Fruit fly (Drosophila melanogaster): Measurements from ENCODE around the gene ssp2.

The ssp2 gene

dm6 chr3L:14001658-14002523 is 36.9 kb downstream of the ssp2 start, which contains the start of the genes Nprl3 and upSET:
Gene Nprl3, minus strand, starts transcription at chr3L:14001880.
Gene upSET, plus strand, starts transcription at chr3L:14002127.
- no peak for TF ChIP-seq pad (GFP tag; optimal IDR thresholded peaks at IDR 0.05)
- TF ChIP-seq CG11617 (GFP tag; optimal IDR thresholded peaks at IDR 0.05), result peak; percentile 36
- TF ChIP-seq CG7045 (GFP tag; optimal IDR thresholded peaks at IDR 0.05), result no peak
- no peak for TF ChIP-seq CG5204 (GFP tag; optimal IDR thresholded peaks at IDR 0.05)
- no peak for TF ChIP-seq tj (GFP tag; optimal IDR thresholded peaks at IDR 0.05)
- no peak for TF ChIP-seq Clk (GFP tag; optimal IDR thresholded peaks at IDR 0.05)
- no peak for TF ChIP-seq kay (GFP tag; ENCODE audit: borderline replicate concordance)
- no peak for TF ChIP-seq cnc (optimal IDR thresholded peaks at IDR 0.05)
- peak; percentile 13 for TF ChIP-seq CG12768 (GFP tag; optimal IDR thresholded peaks at IDR 0.05)
- TF ChIP-seq bab1 (GFP tag; optimal IDR thresholded peaks at IDR 0.05), result peak; percentile 7
- TF ChIP-seq Crg-1 (GFP tag; optimal IDR thresholded peaks at IDR 0.05), result no peak
- peak; percentile 16 for TF ChIP-seq CG7101 (tag; optimal IDR thresholded peaks at IDR 0.05)
- peak; percentile 33 for TF ChIP-seq CG14711 (tag; optimal IDR thresholded peaks at IDR 0.05)
- TF ChIP-seq toe (GFP tag; optimal IDR thresholded peaks at IDR 0.05), result no peak
- no peak for TF ChIP-seq CG33017 (tag; optimal IDR thresholded peaks at IDR 0.05)
- TF ChIP-seq Mnt (GFP tag; optimal IDR thresholded peaks at IDR 0.05), result peak; percentile 60
- TF ChIP-seq Hr96 (GFP tag; optimal IDR thresholded peaks at IDR 0.05), result peak; percentile 49
- TF ChIP-seq ovo (GFP tag; optimal IDR thresholded peaks at IDR 0.05), result no peak
- TF ChIP-seq CG1620 (GFP tag; optimal IDR thresholded peaks at IDR 0.05), result peak; percentile 30
- TF ChIP-seq cic (GFP tag; optimal IDR thresholded peaks at IDR 0.05), result no peak

DNA sequence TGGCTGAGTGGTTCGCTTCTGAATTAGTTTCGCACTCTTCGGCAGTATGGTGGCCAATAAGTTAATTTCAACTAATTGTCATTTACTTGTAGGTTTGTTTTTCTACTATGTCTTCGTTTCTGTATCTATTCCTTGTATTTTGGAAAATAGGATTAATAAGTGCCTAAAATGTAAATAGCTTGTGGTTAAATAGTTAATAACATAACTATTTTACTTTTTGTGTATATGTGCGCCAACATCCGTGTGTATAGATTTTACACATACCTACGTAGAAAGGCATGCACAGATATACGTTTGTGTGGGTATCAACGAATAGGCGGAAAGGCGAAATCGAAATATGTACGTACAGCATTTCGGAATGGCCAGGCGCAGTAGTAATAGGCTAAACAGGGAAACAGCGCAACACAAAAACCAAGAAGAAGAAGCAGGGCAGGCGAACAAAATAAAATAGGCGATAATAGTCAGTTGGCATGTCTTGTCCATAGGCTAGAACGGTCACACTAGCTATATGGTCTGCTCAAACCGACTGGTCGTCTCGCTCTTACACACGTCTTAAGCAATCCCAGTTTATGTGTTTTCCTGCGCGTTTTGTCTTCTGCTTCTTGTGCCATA is 37.6 kb downstream of the ssp2 start:
- TF ChIP-seq CG7045 (GFP tag; optimal IDR thresholded peaks at IDR 0.05) (no peak), cnc (optimal IDR thresholded peaks at IDR 0.05) (no peak), pad (GFP tag; optimal IDR thresholded peaks at IDR 0.05) (peak; percentile 63), CG33017 (tag; optimal IDR thresholded peaks at IDR 0.05) (no peak), bab1 (GFP tag; optimal IDR thresholded peaks at IDR 0.05) (peak; percentile 28), ovo (GFP tag; optimal IDR thresholded peaks at IDR 0.05) (no peak), CG5204 (GFP tag; optimal IDR thresholded peaks at IDR 0.05) (no peak), CG12768 (GFP tag; optimal IDR thresholded peaks at IDR 0.05) (no peak), CG7101 (tag; optimal IDR thresholded peaks at IDR 0.05) (peak; percentile 42), tj (GFP tag; optimal IDR thresholded peaks at IDR 0.05) (peak; percentile 60), kay (GFP tag; ENCODE audit: borderline replicate concordance) (no peak), CG14711 (tag; optimal IDR thresholded peaks at IDR 0.05) (peak; percentile 21), toe (GFP tag; optimal IDR thresholded peaks at IDR 0.05) (no peak), Clk (GFP tag; optimal IDR thresholded peaks at IDR 0.05) (no peak), cic (GFP tag; optimal IDR thresholded peaks at IDR 0.05) (peak; percentile 79), Mnt (GFP tag; optimal IDR thresholded peaks at IDR 0.05) (peak; percentile 80), Hr96 (GFP tag; optimal IDR thresholded peaks at IDR 0.05) (no peak), CG11617 (GFP tag; optimal IDR thresholded peaks at IDR 0.05) (no peak), CG1620 (GFP tag; optimal IDR thresholded peaks at IDR 0.05) (no peak), Crg-1 (GFP tag; optimal IDR thresholded peaks at IDR 0.05) (no peak)

DNA sequence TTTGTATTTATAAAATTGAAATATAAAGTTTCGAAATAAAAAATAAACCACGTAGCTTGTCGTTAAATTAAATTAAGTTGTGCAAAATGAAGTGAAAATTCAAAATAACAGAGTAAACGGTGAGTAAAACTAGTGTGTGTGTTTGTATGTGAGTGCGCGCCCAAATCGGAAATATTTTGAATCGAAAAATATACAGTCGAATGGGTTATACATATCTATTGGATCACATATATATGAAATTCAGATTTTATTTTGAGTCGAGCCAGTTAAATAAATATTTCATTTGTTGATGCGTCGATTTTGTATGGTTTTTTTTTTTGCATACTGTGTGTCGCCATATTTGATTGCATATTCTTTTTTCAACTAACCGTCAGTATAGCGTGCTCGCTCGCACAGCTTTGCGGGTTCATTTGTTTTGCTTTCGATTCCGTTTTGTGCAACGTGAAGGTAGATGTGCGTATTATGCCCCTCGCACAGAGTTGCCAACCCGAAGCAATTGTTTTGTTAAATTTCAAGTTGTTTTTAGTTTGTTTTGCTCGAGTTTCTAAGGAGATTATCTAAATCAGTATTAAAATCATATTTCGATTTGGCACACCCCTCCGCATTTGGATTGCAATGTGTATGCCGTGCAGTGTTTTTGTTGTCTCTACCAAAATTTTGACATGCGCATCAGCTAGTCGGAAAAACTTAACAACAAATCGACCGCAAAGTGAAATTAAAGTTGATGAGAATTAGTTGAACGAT is 38.5 kb downstream of the ssp2 start:
- peak; percentile 23 for TF ChIP-seq CG5204 (GFP tag; optimal IDR thresholded peaks at IDR 0.05)
- TF ChIP-seq toe (GFP tag; optimal IDR thresholded peaks at IDR 0.05), result no peak
- peak; percentile 57 for TF ChIP-seq CG11617 (GFP tag; optimal IDR thresholded peaks at IDR 0.05)
- TF ChIP-seq Hr96 (GFP tag; optimal IDR thresholded peaks at IDR 0.05), result no peak
- no peak for TF ChIP-seq CG7045 (GFP tag; optimal IDR thresholded peaks at IDR 0.05)
- TF ChIP-seq Clk (GFP tag; optimal IDR thresholded peaks at IDR 0.05), result no peak
- peak; percentile 23 for TF ChIP-seq Mnt (GFP tag; optimal IDR thresholded peaks at IDR 0.05)
- TF ChIP-seq CG33017 (tag; optimal IDR thresholded peaks at IDR 0.05), result no peak
- TF ChIP-seq CG14711 (tag; optimal IDR thresholded peaks at IDR 0.05), result peak; percentile 93
- TF ChIP-seq cic (GFP tag; optimal IDR thresholded peaks at IDR 0.05), result no peak
- no peak for TF ChIP-seq tj (GFP tag; optimal IDR thresholded peaks at IDR 0.05)
- TF ChIP-seq kay (GFP tag; ENCODE audit: borderline replicate concordance), result peak; percentile 91
- TF ChIP-seq bab1 (GFP tag; optimal IDR thresholded peaks at IDR 0.05), result no peak

dm6 chr3L:14004041-14004407 is 39.0 kb downstream of the ssp2 start:
- TF ChIP-seq CG11617 (GFP tag; optimal IDR thresholded peaks at IDR 0.05) (peak; percentile 23), Mnt (GFP tag; optimal IDR thresholded peaks at IDR 0.05) (peak; percentile 19), Hr96 (GFP tag; optimal IDR thresholded peaks at IDR 0.05) (no peak), tj (GFP tag; optimal IDR thresholded peaks at IDR 0.05) (peak; percentile 69), cic (GFP tag; optimal IDR thresholded peaks at IDR 0.05) (peak; percentile 35), bab1 (GFP tag; optimal IDR thresholded peaks at IDR 0.05) (no peak), CG7101 (tag; optimal IDR thresholded peaks at IDR 0.05) (peak; percentile 35), CG33017 (tag; optimal IDR thresholded peaks at IDR 0.05) (peak; percentile 41), pad (GFP tag; optimal IDR thresholded peaks at IDR 0.05) (peak; percentile 65), CG7045 (GFP tag; optimal IDR thresholded peaks at IDR 0.05) (no peak)

- TF ChIP-seq CG12768 (GFP tag; optimal IDR thresholded peaks at IDR 0.05) (peak; percentile 99), CG7101 (tag; optimal IDR thresholded peaks at IDR 0.05) (peak; percentile 99), CG1620 (GFP tag; optimal IDR thresholded peaks at IDR 0.05) (peak; percentile 97), cnc (optimal IDR thresholded peaks at IDR 0.05) (no peak), Crg-1 (GFP tag; optimal IDR thresholded peaks at IDR 0.05) (peak; percentile 98), CG7045 (GFP tag; optimal IDR thresholded peaks at IDR 0.05) (peak; percentile 98), tj (GFP tag; optimal IDR thresholded peaks at IDR 0.05) (peak; percentile 90), Hr96 (GFP tag; optimal IDR thresholded peaks at IDR 0.05) (peak; percentile 98), kay (GFP tag; ENCODE audit: borderline replicate concordance) (peak; percentile 96), ovo (GFP tag; optimal IDR thresholded peaks at IDR 0.05) (peak; percentile 79), CG14711 (tag; optimal IDR thresholded peaks at IDR 0.05) (peak; percentile 97), toe (GFP tag; optimal IDR thresholded peaks at IDR 0.05) (peak; percentile 96), CG33017 (tag; optimal IDR thresholded peaks at IDR 0.05) (peak; percentile 99), CG11617 (GFP tag; optimal IDR thresholded peaks at IDR 0.05) (peak; percentile 98), Clk (GFP tag; optimal IDR thresholded peaks at IDR 0.05) (peak; percentile 96), pad (GFP tag; optimal IDR thresholded peaks at IDR 0.05) (peak; percentile 94), CG5204 (GFP tag; optimal IDR thresholded peaks at IDR 0.05) (peak; percentile 98), cic (GFP tag; optimal IDR thresholded peaks at IDR 0.05) (peak; percentile 99), Mnt (GFP tag; optimal IDR thresholded peaks at IDR 0.05) (peak; percentile 99), bab1 (GFP tag; optimal IDR thresholded peaks at IDR 0.05) (peak; percentile 94)
Observed at dm6 chr3L:14004963-14005458, 40.0 kb downstream of the ssp2 start.

Data from whole organism, adult.